Fruit fly (Drosophila melanogaster) whole organism, adult: ENCODE results near the gene h-cup.

ENCODE experiments used
- CG11617 ChIP-seq: fragments of 200-800 bp; sonication (Bioruptor generic); optimal IDR thresholded peaks from 2 replicates; lab custom pipeline; 2017; ENCODE audit warnings: mild to moderate bottlenecking, missing biosample characterization, missing genetic modification reagents, missing genetic modification characterization
- CG12768 ChIP-seq: fragments of 200-800 bp; sonication (Bioruptor generic); optimal IDR thresholded peaks from 2 replicates; lab custom pipeline; 2017; ENCODE audit warnings: missing biosample characterization, missing genetic modification characterization, mild to moderate bottlenecking, moderate library complexity, missing genetic modification reagents
- CG14711 ChIP-seq: fragments of 200-800 bp; sonication (Bioruptor generic); optimal IDR thresholded peaks from 2 replicates; lab custom pipeline; 2018; ENCODE audit warnings: missing biosample characterization, mild to moderate bottlenecking, missing genetic modification characterization, moderate library complexity
- CG1620 ChIP-seq: fragments of 200-800 bp; sonication (Bioruptor generic); optimal IDR thresholded peaks from 2 replicates; lab custom pipeline; 2016; ENCODE audit warnings: missing biosample characterization, missing genetic modification characterization
- CG33017 ChIP-seq: fragments of 200-800 bp; sonication (Bioruptor generic); optimal IDR thresholded peaks from 2 replicates; lab custom pipeline; 2018; ENCODE audit warnings: missing biosample characterization, mild to moderate bottlenecking, missing genetic modification characterization, moderate library complexity
- CG7045 ChIP-seq: fragments of 200-800 bp; sonication (Bioruptor generic); optimal IDR thresholded peaks from 2 replicates; lab custom pipeline; 2017; ENCODE audit warnings: missing biosample characterization, mild to moderate bottlenecking, missing genetic modification characterization
- CG7101 ChIP-seq: fragments of 200-800 bp; sonication (Bioruptor generic); optimal IDR thresholded peaks from 2 replicates; lab custom pipeline; 2018; ENCODE audit warnings: missing biosample characterization, mild to moderate bottlenecking, missing genetic modification characterization, moderate library complexity
- Clk ChIP-seq: fragments of 200-800 bp; sonication (Bioruptor generic); optimal IDR thresholded peaks from 2 replicates; lab custom pipeline; 2017; ENCODE audit warnings: missing biosample characterization, missing genetic modification characterization
- Crg-1 ChIP-seq: fragments of 200-800 bp; sonication (Bioruptor generic); optimal IDR thresholded peaks from 2 replicates; lab custom pipeline; 2016; ENCODE audit warnings: missing biosample characterization, missing genetic modification characterization
- Hr96 ChIP-seq: fragments of 200-800 bp; sonication (Bioruptor generic); optimal IDR thresholded peaks from 2 replicates; lab custom pipeline; 2016; ENCODE audit warnings: missing biosample characterization, missing genetic modification characterization
- bab1 ChIP-seq: fragments of 200-800 bp; sonication (Bioruptor generic); optimal IDR thresholded peaks from 3 replicates; lab custom pipeline; 2019; ENCODE audit warnings: missing biosample characterization, mild to moderate bottlenecking, missing genetic modification characterization, moderate library complexity
- ovo ChIP-seq: fragments of 200-800 bp; sonication (Bioruptor generic); optimal IDR thresholded peaks from 2 replicates; lab custom pipeline; 2016; ENCODE audit warnings: missing biosample characterization, missing genetic modification characterization

DNA sequence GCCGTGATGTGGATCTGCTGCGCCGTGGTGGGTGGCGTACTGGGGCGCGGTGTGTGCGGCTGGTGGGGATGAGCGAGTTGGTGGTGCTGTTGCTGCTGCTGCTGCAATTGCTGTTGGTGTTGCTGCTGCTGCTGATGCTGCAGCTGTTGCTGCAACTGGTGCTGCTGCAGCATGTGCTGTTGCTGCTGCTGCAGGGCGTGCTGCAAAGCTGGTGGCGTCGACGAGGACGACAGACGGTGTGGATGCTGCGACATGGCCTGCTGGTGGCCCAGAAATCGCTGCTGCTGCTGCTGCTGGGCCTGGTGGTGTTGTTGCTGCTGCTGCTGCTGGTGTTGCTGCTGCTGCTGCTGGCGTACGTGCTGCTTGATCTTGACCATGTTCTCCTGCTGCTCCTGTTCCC is 41.4 kb upstream of the h-cup start:
- no peak for TF ChIP-seq ovo (GFP tag; lab: Kevin White, UChicago)
- no peak for TF ChIP-seq CG7101 (tag; lab: Kevin White, UChicago)
- no peak for TF ChIP-seq CG1620
- TF ChIP-seq Clk (GFP tag; lab: Kevin White, UChicago) = no peak
- no peak for TF ChIP-seq CG11617 (GFP tag; lab: Kevin White, UChicago)
- TF ChIP-seq CG7045 = no peak
- no peak for TF ChIP-seq bab1 (GFP tag; lab: Kevin White, UChicago)
- no peak for TF ChIP-seq CG14711 (tag; lab: Kevin White, UChicago)
- TF ChIP-seq CG33017 = no peak
- no peak for TF ChIP-seq Hr96 (GFP tag; lab: Kevin White, UChicago)
- no peak for TF ChIP-seq CG12768 (GFP tag; lab: Kevin White, UChicago)
- no peak for TF ChIP-seq Crg-1 (GFP tag; lab: Kevin White, UChicago)
